Worm (Caenorhabditis elegans) whole organism, L4/young adult: Measurements from ENCODE around the gene F52D1.2.

ENCODE experiments used
- W03F9.2 ChIP-seq: fragments of 150-350 bp; optimal IDR thresholded peaks from 2 replicates; lab custom pipeline; 2014; ENCODE audit warnings: missing biosample characterization, missing genetic modification characterization
- dao-5 ChIP-seq: sonication (generic microtip); optimal IDR thresholded peaks from 2 replicates; lab custom pipeline; 2016; ENCODE audit warnings: missing genotype, missing genetic modification characterization, moderate library complexity, missing compliant biosample characterization
- him-1 ChIP-seq: sonication (generic microtip); optimal IDR thresholded peaks from 2 replicates; lab custom pipeline; 2016; ENCODE audit warnings: missing genotype, missing genetic modification reagents, missing genetic modification characterization, missing compliant biosample characterization

The F52D1.2 gene

DNA sequence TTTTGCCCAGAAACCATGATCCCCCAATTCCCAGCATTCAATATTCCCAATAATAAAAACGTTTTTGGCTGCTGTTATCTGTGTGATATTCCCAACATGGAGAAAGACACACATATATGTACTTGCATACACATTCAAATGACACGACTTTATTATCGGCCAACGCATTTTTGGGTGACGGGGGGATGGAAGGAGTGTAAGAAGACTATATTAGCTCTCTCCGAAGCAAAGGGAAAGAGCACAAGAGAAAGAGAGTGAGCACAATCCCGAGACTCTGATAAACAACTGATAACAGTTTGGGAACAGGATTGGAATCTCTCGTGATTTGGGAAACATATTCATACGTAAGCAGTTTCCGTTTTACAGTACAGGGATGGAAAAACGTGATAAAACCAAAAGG is 9.6 kb downstream of the F52D1.2 start:
- TF ChIP-seq dao-5 (tag; lab: Kevin White, UChicago), result no peak
- TF ChIP-seq W03F9.2 (tag; lab: Kevin White, UChicago), result no peak
- TF ChIP-seq him-1 (tag; lab: Kevin White, UChicago), result no peak

DNA sequence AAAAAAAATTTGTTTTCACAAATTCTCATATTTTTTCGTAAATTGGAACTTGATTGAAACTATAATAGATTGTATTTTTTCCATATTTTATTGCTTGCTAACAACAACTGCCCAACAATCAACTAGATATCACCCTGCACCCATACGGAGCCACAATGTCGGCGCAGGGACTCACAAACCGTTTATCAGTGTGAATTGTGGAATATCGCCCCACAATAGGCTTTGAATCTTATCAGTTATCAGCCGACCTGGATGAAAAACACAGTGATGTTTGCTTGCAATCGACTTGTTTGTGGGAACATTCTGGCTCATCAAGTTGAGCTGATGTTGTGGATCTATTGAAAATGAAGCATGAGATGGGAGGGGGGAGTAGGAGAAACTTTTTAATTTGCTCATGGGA is 11.0 kb downstream of the F52D1.2 start:
- TF ChIP-seq W03F9.2 (tag; lab: Kevin White, UChicago) (no peak), him-1 (tag; lab: Kevin White, UChicago) (no peak), dao-5 (tag; lab: Kevin White, UChicago) (no peak)

DNA sequence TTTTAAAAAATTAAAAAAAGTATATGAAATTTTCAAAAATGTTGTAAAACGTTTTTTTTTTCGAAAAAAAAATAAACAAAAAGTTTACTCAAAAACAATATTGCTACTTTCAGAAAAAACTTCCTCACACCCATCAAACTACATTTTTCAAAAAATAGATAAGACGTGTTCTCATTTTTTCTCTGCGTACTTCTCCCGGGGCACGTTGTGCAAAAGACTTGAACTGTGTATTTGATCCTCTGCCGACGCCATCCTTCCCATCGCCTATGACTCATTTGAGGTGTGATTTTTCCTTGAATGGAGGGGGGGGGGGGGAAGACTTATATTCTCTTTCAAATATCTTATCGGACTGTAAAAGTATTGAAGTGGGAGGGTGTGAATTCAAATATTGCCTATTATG is 11.6 kb downstream of the F52D1.2 start:
- TF ChIP-seq W03F9.2 (tag; lab: Kevin White, UChicago) (no peak), dao-5 (tag; lab: Kevin White, UChicago) (no peak), him-1 (tag; lab: Kevin White, UChicago) (no peak)

DNA sequence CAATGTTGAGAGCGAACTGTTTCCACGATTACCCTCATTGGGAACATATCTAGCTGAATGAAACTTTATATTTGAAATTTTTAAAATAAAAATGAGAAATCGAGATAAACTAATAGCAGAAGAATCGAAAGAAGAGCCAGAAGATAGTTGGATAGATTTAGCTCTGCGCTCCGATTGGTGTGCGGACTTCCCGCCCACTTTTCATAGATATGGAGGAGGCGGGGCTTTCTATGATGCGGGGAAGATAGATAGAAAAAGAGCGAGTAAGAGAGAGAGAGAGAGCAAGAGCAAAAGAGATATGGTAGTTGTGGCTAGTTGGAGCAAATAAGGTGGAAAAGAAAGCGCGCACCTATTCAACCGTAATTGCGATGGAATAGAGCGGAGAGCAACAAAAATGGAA is 16.3 kb downstream of the F52D1.2 start, which contains the start of gene dve-1:
dve-1 (minus strand) TSS at position 66 of the 400 bp plus-strand sequence.
- TF ChIP-seq dao-5 (tag; lab: Kevin White, UChicago), result no peak
- no peak for TF ChIP-seq W03F9.2 (tag; lab: Kevin White, UChicago)
- TF ChIP-seq him-1 (tag; lab: Kevin White, UChicago), result no peak

DNA sequence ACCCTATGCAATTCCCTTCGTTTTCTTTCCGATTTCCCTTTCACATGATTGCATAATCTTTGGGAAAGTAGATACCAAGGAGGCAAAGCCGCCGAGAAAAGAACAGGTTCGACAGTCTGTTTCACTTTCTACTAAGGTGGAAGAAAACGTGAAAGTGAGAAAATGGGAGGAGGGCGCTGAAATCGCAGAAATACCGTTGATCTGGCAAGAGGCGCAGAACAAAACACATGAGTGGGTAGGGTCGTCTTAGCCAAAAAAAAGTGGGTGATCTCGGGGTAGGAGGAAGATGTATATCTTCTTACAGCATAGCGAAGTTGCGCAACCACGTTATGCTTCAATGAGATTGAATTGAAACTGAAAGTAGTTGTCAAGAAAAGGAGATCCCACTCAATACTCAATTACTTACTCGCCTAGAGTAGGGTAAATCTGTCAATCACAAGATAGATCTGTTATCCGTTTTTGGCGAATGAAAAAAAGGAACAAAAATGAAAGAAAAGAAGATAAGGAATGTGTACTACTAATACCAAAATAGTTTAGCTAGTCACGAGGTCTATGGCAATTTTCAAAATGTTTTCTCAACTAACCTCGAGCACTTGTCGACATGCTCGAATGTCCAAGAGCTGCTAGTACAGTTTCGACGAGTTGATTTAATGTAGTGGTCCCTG is 16.9 kb downstream of the F52D1.2 start:
- no peak for TF ChIP-seq him-1 (tag; lab: Kevin White, UChicago)
- no peak for TF ChIP-seq W03F9.2 (tag; lab: Kevin White, UChicago)
- TF ChIP-seq dao-5 (tag; lab: Kevin White, UChicago), result no peak

DNA sequence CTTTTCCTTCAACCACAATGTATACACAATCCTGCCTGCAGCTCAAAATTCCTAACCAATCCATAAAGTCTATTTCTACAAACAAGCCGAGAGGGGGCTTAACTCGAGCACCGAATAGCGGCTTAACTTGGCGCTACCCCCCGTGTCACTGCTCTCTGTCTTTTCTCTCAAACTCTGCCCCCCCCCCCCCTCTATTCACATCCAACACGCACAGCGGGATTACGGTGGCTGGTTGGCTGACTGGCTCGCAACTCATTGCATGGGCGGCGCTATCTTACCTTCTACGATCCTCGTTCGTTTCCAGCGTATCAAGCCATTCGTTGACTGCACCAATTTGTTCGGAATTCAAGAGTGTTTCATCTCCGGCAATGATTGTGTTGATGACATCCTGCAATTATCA is 18.4 kb downstream of the F52D1.2 start:
- no peak for TF ChIP-seq him-1 (tag; lab: Kevin White, UChicago)
- TF ChIP-seq dao-5 (tag; lab: Kevin White, UChicago), result no peak
- no peak for TF ChIP-seq W03F9.2 (tag; lab: Kevin White, UChicago)

DNA sequence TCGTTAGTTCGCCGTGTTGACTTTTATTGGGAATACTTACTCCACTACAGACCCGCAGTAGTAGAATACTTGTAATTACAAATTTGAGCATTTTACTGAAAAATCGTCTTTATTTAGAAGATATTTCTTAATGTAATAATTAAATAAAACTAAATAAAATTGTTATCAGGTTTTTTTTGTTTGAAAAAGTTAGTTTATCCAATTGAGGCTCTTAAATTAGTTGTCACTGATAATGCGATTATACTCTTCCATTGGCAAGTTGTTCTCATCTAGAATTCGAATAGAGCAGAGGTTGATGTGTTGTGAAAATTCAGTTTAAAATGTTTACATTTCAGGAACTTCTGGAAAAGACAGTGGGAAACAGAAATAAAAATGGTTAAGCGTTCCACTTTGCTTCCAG is 24.5 kb downstream of the F52D1.2 start, which contains the start of gene ZK1193.2:
ZK1193.2 (minus strand) TSS at position 101 of the 400 bp plus-strand sequence.
- TF ChIP-seq dao-5 (tag; lab: Kevin White, UChicago) (no peak), W03F9.2 (tag; lab: Kevin White, UChicago) (no peak), him-1 (tag; lab: Kevin White, UChicago) (no peak)

DNA sequence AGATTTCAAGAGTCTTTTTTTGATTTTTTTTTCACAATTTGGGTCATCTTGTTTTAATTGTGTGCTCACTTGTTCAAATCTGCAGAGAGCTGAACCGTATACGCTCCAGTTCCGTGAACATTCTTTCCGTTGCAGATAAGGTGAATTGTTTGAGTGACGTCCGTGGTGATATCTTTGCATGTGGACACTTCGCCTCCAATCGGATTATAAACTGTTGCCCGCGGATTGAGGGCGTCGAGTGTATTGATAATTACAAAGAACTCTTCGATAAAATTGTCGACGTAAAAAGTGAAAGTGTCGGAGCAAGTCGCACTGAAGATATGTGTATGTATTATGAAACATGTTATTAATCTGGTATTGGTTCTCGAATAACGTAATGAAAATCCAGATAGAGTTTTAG is 26.3 kb downstream of the F52D1.2 start:
- TF ChIP-seq dao-5 (tag; lab: Kevin White, UChicago) (no peak), W03F9.2 (tag; lab: Kevin White, UChicago) (no peak), him-1 (tag; lab: Kevin White, UChicago) (no peak)

DNA sequence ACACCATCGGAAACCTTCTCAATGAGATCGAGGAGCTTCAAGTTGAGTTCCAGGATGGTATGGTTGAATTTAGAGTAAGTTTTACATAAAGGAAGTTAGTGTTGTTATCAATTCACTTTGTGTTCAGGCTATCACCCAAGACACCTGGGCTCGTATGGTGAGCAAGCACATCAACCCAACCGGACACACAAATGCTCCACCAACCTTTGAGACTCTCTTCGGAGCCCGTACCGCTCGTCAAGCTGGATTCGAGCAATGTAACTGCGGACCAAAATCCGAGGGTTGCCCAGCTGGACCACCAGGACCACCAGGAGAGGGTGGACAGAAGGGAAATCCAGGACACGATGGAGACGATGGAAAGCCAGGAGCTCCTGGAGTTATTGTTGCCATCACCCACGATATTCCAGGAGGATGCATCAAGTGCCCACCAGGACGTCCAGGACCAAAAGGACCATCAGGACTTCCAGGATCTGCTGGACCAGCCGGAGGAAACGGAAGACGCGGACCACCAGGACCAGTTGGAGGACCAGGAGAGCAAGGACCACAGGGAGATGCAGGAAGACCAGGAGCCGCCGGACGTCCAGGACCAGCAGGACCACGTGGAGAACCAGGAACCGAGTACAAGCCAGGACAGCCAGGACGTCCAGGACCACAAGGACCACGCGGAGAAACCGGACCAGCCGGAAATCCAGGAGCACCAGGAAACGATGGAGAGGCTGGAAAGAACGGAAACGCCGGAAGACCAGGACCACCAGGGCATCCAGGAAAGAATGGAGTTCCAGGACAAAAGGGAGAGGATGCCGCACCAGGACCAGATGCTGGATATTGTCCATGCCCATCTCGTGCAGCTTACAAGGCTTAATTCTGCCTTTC is 28.0 kb downstream of the F52D1.2 start:
- no peak for TF ChIP-seq him-1 (tag; lab: Kevin White, UChicago)
- no peak for TF ChIP-seq dao-5 (tag; lab: Kevin White, UChicago)
- no peak for TF ChIP-seq W03F9.2 (tag; lab: Kevin White, UChicago)

DNA sequence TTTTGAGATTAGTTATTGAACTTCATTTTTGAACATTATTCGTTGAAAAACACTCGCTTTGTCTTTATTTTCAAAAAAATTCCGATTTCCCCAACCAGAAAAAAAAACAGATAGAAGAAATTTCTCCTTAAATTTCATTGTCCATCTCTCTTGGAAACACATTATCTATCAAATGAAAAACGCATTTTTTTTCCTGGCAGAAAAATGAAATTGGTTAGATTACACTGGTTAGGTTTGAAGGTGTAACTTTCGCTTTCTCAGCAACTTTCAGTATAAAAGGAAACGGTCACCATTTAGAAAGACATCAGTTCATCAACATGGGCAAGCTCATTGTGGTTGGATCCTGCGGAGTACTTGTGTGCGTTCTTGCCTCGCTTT is 28.6 kb downstream of the F52D1.2 start, which contains the start of gene col-19:
col-19 (plus strand) TSS at position 301 of the 378 bp plus-strand sequence.
- TF ChIP-seq W03F9.2 (tag; lab: Kevin White, UChicago) (no peak), dao-5 (tag; lab: Kevin White, UChicago) (no peak), him-1 (tag; lab: Kevin White, UChicago) (no peak)

DNA sequence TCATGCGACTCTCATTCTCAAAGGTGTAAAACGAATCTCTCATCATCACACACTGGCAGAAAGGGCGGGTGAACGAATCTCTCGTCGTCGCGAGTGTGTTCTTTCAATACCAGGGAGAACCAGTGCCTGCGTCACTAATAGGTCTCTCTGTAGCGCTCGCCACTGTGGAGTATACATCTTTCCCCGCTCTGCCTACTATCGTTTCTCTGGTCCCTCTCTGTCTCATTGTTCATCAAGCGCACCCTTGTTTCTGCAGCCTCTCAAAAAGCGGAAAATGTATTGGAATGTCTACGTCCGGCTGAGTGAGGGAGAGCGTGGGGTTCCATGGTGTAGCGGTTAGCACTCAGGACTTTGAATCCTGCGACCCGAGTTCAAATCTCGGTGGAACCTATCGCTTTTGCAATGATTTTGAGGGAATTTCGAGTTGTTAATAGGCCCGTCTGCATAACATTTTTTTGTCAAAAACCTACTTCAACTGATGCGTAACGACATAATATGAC is 39.9 kb downstream of the F52D1.2 start:
- TF ChIP-seq him-1 (tag; lab: Kevin White, UChicago) (peak; percentile 92), dao-5 (tag; lab: Kevin White, UChicago) (peak; percentile 79), W03F9.2 (tag; lab: Kevin White, UChicago) (peak; percentile 68)

DNA sequence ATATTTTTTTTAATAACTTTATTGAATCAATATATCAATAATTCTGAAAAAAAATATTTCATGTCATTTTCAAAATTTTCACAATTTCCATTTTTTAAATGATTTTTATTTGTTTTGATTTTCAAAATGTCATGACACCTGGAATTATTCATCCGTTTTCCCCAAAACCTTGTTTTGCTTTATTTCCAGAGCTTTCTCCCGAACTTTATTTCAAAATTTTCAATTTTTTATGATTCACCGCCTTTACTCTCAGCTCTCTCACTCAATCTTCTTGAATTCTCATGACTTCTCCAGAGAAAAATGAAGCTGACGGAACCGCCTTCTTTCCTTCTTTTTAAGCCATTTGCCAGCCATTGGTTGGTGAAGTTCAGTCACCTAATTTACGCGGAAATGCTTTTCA is 45.4 kb downstream of the F52D1.2 start, which contains the start of gene R04A9.1:
R04A9.1 (plus strand) TSS at position 301 of the 400 bp plus-strand sequence.
- TF ChIP-seq dao-5 (tag; lab: Kevin White, UChicago) (no peak), him-1 (tag; lab: Kevin White, UChicago) (no peak), W03F9.2 (tag; lab: Kevin White, UChicago) (no peak)

DNA sequence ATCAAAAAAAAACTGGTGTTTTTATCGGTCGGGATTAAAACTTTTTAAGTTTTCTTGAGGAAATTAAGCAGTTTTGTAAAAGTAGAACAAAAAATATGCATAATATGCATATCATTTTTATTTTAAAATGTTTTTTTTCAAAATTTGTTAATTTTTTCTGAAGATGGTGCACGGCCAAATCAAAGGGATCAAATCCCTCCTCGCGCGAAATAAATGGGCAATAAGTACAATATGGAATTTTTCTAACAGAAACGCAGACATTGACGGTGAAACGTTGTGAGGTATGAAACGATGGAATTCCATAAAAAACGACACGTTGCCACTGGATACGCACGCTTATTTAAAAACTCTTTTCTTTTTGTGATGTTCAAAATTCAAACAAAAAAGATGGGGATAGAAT is 47.1 kb downstream of the F52D1.2 start:
- no peak for TF ChIP-seq W03F9.2 (tag; lab: Kevin White, UChicago)
- no peak for TF ChIP-seq him-1 (tag; lab: Kevin White, UChicago)
- TF ChIP-seq dao-5 (tag; lab: Kevin White, UChicago), result no peak
